Worm (Caenorhabditis elegans): ENCODE data around the gene F41F3.8.

DNA sequence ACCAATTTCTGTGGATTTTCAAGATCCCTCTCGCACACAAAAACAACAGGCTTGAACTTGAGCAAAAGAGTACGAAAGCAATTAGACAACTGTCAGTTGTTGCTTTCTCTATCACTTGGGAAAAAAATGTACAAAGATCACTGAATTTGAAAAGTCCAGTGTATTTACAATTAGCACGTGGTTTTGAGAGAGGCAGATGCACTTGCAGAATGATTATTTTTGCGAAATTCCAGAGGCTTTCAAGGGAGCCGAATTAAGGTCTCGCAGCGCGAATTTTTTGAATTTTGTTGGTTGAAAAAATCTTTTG, 44.6 kb downstream of the F41F3.8 start:
- TF ChIP-seq mdl-1 (tag; optimal IDR thresholded peaks at IDR 0.05) (no peak), ceh-16 (tag; optimal IDR thresholded peaks at IDR 0.05) (no peak), nhr-25 (tag; optimal IDR thresholded peaks at IDR 0.05) (no peak), zag-1 (tag; optimal IDR thresholded peaks at IDR 0.05) (no peak), sem-4 (tag; optimal IDR thresholded peaks at IDR 0.05) (no peak), nhr-11 (tag; optimal IDR thresholded peaks at IDR 0.05) (no peak), elt-1 (tag; optimal IDR thresholded peaks at IDR 0.05) (no peak), snpc-4 (tag; optimal IDR thresholded peaks at IDR 0.05) (no peak)
